Worm (Caenorhabditis elegans) whole organism, L1 larva: Measurements from ENCODE around the gene T14B1.1.
A peak's percentile ranks its signal among the peaks of the same experiment; 100 is the strongest.
"Not testable (repeated sequence)": the region's sequence is repeated elsewhere in the genome, so short reads cannot be mapped to it uniquely, and the experiment has no call there.

Experiments
- C16A3.4 ChIP-seq: fragments of 150-350 bp; optimal IDR thresholded peaks from 2 replicates; lab custom pipeline; 2014; ENCODE audit warnings: missing biosample characterization, missing genetic modification characterization
- C34B4.2 ChIP-seq: sonication (generic microtip); optimal IDR thresholded peaks from 2 replicates; lab custom pipeline; 2017; ENCODE audit warnings: mild to moderate bottlenecking, missing genetic modification characterization, missing compliant biosample characterization
- alr-1 ChIP-seq: fragments of 200-800 bp; sonication (Bioruptor generic); optimal IDR thresholded peaks from 2 replicates; lab custom pipeline; 2018; ENCODE audit warnings: borderline replicate concordance, mild to moderate bottlenecking, missing genetic modification characterization, missing compliant biosample characterization
- ama-1 ChIP-seq: fragments of 150-350 bp; optimal IDR thresholded peaks from 2 replicates; lab custom pipeline; 2014
- blmp-1 ChIP-seq: fragments of 150-350 bp; optimal IDR thresholded peaks from 2 replicates; lab custom pipeline; 2014; ENCODE audit warnings: missing biosample characterization, missing genetic modification characterization
- ceh-8 ChIP-seq: fragments of 200-800 bp; sonication (Bioruptor generic); optimal IDR thresholded peaks from 2 replicates; lab custom pipeline; 2018; ENCODE audit warnings: mild to moderate bottlenecking, missing genetic modification characterization, moderate library complexity, missing compliant biosample characterization
- ceh-90 ChIP-seq: sonication (generic microtip); optimal IDR thresholded peaks from 2 replicates; lab custom pipeline; 2016; ENCODE audit warnings: missing genetic modification characterization, missing compliant biosample characterization
- ces-1 ChIP-seq: fragments of 150-350 bp; optimal IDR thresholded peaks from 2 replicates; lab custom pipeline; 2014; ENCODE audit warnings: missing biosample characterization, missing genetic modification reagents, missing genetic modification characterization
- efl-3 ChIP-seq: fragments of 200-800 bp; sonication (Bioruptor generic); optimal IDR thresholded peaks from 2 replicates; lab custom pipeline; 2018; ENCODE audit warnings: mild to moderate bottlenecking, missing genetic modification characterization, missing compliant biosample characterization
- elt-2 ChIP-seq: sonication (generic microtip); optimal IDR thresholded peaks from 2 replicates; lab custom pipeline; 2016; ENCODE audit warnings: missing genetic modification characterization, mild to moderate bottlenecking, inconsistent platforms, missing compliant biosample characterization, missing genetic modification reagents
- fkh-10 ChIP-seq: sonication (generic microtip); optimal IDR thresholded peaks from 2 replicates; lab custom pipeline; 2017; ENCODE audit warnings: missing biosample characterization, missing genetic modification reagents, missing genetic modification characterization
- fkh-8 ChIP-seq: sonication (generic microtip); optimal IDR thresholded peaks from 2 replicates; lab custom pipeline; 2016; ENCODE audit warnings: mild to moderate bottlenecking, missing genetic modification characterization, missing compliant biosample characterization
- fos-1 ChIP-seq: fragments of 150-350 bp; optimal IDR thresholded peaks from 2 replicates; lab custom pipeline; 2014; ENCODE audit warnings: missing biosample characterization, missing genetic modification characterization
- hlh-17 ChIP-seq: fragments of 200-800 bp; sonication (Bioruptor generic); optimal IDR thresholded peaks from 2 replicates; lab custom pipeline; 2018; ENCODE audit warnings: missing genetic modification characterization, mild to moderate bottlenecking, missing compliant biosample characterization, moderate library complexity, borderline replicate concordance
- lin-15B ChIP-seq: fragments of 150-350 bp; sonication (generic microtip); optimal IDR thresholded peaks from 3 replicates; lab custom pipeline; 2014; ENCODE audit warnings: missing biosample characterization, missing genetic modification characterization
- lin-35 ChIP-seq, 2 experiments: fragments of 150-350 bp; optimal IDR thresholded peaks; 2 replicates each; lab custom pipeline; 2014; ENCODE audit warnings: missing biosample characterization in 2 of 2, missing genetic modification characterization in 2 of 2, missing genetic modification reagents in 2 of 2
- mdl-1 ChIP-seq, 2 experiments: fragments of 150-350 bp; optimal IDR thresholded peaks; 2 replicates each; lab custom pipeline; 2014 to 2017; ENCODE audit warnings: missing biosample characterization in 2 of 2, missing genetic modification characterization in 2 of 2, inconsistent platforms in 1 of 2
- nhr-19 ChIP-seq: fragments of 200-800 bp; sonication (Bioruptor generic); conservative IDR thresholded peaks from 2 replicates; pipeline ENCODE4 v1.3.6; 2022; ENCODE audit warnings: missing genetic modification characterization, missing compliant biosample characterization
- nhr-47 ChIP-seq: sonication (generic microtip); optimal IDR thresholded peaks from 2 replicates; lab custom pipeline; 2016; ENCODE audit warnings: mild to moderate bottlenecking, missing genetic modification characterization, moderate library complexity, missing compliant biosample characterization
- nhr-71 ChIP-seq: sonication (generic microtip); optimal IDR thresholded peaks from 2 replicates; lab custom pipeline; 2016; ENCODE audit warnings: mild to moderate bottlenecking, missing genetic modification characterization, moderate library complexity, missing compliant biosample characterization
- nhr-76 ChIP-seq: sonication (generic microtip); optimal IDR thresholded peaks from 2 replicates; lab custom pipeline; 2017; ENCODE audit warnings: missing biosample characterization, missing genetic modification characterization
- nhr-77 ChIP-seq: fragments of 150-350 bp; optimal IDR thresholded peaks from 2 replicates; lab custom pipeline; 2014; ENCODE audit warnings: missing biosample characterization, missing genetic modification characterization
- nhr-85 ChIP-seq: sonication (generic microtip); peaks from one replicate; lab custom pipeline; 2016; ENCODE audit warnings: missing genetic modification characterization, inconsistent platforms, missing compliant biosample characterization
- nhr-90 ChIP-seq: sonication (generic microtip); optimal IDR thresholded peaks from 2 replicates; lab custom pipeline; 2016; ENCODE audit warnings: mild to moderate bottlenecking, missing genetic modification characterization, missing compliant biosample characterization; ENCODE audit not compliant: poor library complexity
- rnt-1 ChIP-seq: sonication (generic microtip); optimal IDR thresholded peaks from 2 replicates; lab custom pipeline; 2016; ENCODE audit warnings: mild to moderate bottlenecking, missing genetic modification characterization, moderate library complexity, missing compliant biosample characterization
- snpc-4 ChIP-seq: fragments of 150-350 bp; optimal IDR thresholded peaks from 2 replicates; lab custom pipeline; 2014; ENCODE audit warnings: missing biosample characterization, missing genetic modification characterization
- snu-23 ChIP-seq: sonication (generic microtip); optimal IDR thresholded peaks from 2 replicates; lab custom pipeline; 2016; ENCODE audit warnings: missing genetic modification characterization, missing compliant biosample characterization
- sox-4 ChIP-seq: sonication (generic microtip); optimal IDR thresholded peaks from 2 replicates; lab custom pipeline; 2016; ENCODE audit warnings: missing genetic modification characterization, missing compliant biosample characterization
- sup-37 ChIP-seq: fragments of 200-800 bp; sonication (Bioruptor generic); optimal IDR thresholded peaks from 2 replicates; lab custom pipeline; 2018; ENCODE audit warnings: mild to moderate bottlenecking, missing genetic modification characterization, missing compliant biosample characterization
- swsn-7 ChIP-seq: sonication (generic microtip); optimal IDR thresholded peaks from 2 replicates; lab custom pipeline; 2016; ENCODE audit warnings: missing genetic modification characterization, missing compliant biosample characterization
- tbx-2 ChIP-seq: sonication (generic microtip); optimal IDR thresholded peaks from 2 replicates; lab custom pipeline; 2016; ENCODE audit warnings: missing genetic modification characterization, missing compliant biosample characterization
- tlp-1 ChIP-seq: fragments of 150-350 bp; optimal IDR thresholded peaks from 2 replicates; lab custom pipeline; 2014; ENCODE audit warnings: missing biosample characterization, missing genetic modification characterization
- unc-86 ChIP-seq: sonication (generic microtip); optimal IDR thresholded peaks from 2 replicates; lab custom pipeline; 2016; ENCODE audit warnings: missing genetic modification characterization, missing compliant biosample characterization
- vab-15 ChIP-seq: sonication (generic microtip); optimal IDR thresholded peaks from 2 replicates; lab custom pipeline; 2017; ENCODE audit warnings: missing genotype, mild to moderate bottlenecking, missing genetic modification characterization, missing compliant biosample characterization
- zag-1 ChIP-seq: fragments of 150-350 bp; optimal IDR thresholded peaks from 2 replicates; lab custom pipeline; 2014; ENCODE audit warnings: missing biosample characterization, missing genetic modification characterization
- zip-4 ChIP-seq: fragments of 200-800 bp; sonication (Bioruptor generic); optimal IDR thresholded peaks from 2 replicates; lab custom pipeline; 2018; ENCODE audit warnings: mild to moderate bottlenecking, missing genetic modification characterization, moderate library complexity, missing compliant biosample characterization
- ztf-4 ChIP-seq: fragments of 150-350 bp; optimal IDR thresholded peaks from 2 replicates; lab custom pipeline; 2014; ENCODE audit warnings: missing biosample characterization, missing genetic modification characterization

The T14B1.1 gene

DNA sequence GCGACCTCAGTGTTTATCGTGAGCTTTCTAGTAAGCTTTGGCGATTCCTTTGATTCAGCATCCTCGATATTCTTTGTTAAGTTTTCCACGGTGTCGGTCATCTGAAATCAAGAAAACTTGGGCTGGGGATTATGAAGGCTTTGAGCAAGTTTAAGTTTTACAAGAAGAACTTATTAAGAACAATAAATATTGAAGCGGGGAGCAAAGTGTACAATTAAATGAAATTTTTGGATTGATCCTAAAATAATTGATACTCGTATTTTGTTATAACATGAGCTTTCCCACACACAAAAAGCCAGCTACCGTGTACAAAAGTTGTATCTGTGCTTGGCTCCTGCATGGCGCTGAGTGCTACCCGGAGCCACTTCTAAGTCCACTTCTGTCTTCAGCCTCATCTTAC lies 33.6 kb downstream of the T14B1.1 start, which contains the start of gene F34H10.3:
F34H10.3 (minus strand) TSS at position 101 of the 400 bp plus-strand sequence.
- no peak for TF ChIP-seq ztf-4
- no peak for TF ChIP-seq unc-86 (tag; lab: Kevin White, UChicago)
- TF ChIP-seq sup-37 (GFP tag; lab: Kevin White, UChicago): no peak
- TF ChIP-seq C34B4.2: no peak
- TF ChIP-seq nhr-76 (tag; lab: Kevin White, UChicago): no peak
- TF ChIP-seq lin-15B (tag; lab: Kevin White, UChicago): no peak

ce11 chrX:9629552-9629951 lies 39.0 kb downstream of the T14B1.1 start:
- TF ChIP-seq zag-1: no peak
- no peak for TF ChIP-seq zip-4 (GFP tag; lab: Kevin White, UChicago)
- no peak for TF ChIP-seq tbx-2 (tag; lab: Kevin White, UChicago)
- no peak for TF ChIP-seq vab-15
- no peak for TF ChIP-seq ztf-4
- no peak for TF ChIP-seq sup-37 (GFP tag; lab: Kevin White, UChicago)
- no peak for TF ChIP-seq swsn-7
- TF ChIP-seq efl-3: no peak
- TF ChIP-seq sox-4 (tag; lab: Kevin White, UChicago): no peak
- no peak for TF ChIP-seq tlp-1 (tag; lab: Kevin White, UChicago)
- TF ChIP-seq nhr-90 (tag; lab: Kevin White, UChicago): no peak
- peak; percentile 10 for TF ChIP-seq blmp-1 (tag; lab: Kevin White, UChicago)
- no peak for TF ChIP-seq snpc-4 (tag; lab: Kevin White, UChicago)
- TF ChIP-seq fos-1 (tag; lab: Kevin White, UChicago): no peak
- TF ChIP-seq nhr-71 (tag; lab: Kevin White, UChicago): peak; percentile 25
- peak; percentile 72 for TF ChIP-seq ceh-8
- TF ChIP-seq ceh-90: no peak
- no peak for TF ChIP-seq snu-23 (GFP tag; lab: Kevin White, UChicago)
- no peak for TF ChIP-seq mdl-1 (tag; optimal IDR thresholded peaks at IDR 0.05; lab: Kevin White, UChicago)
- peak; percentile 66 for TF ChIP-seq fkh-8
- no peak for TF ChIP-seq alr-1 (tag; lab: Kevin White, UChicago)
- no peak for TF ChIP-seq nhr-77
- TF ChIP-seq C16A3.4 (tag; lab: Kevin White, UChicago): no peak

- TF ChIP-seq nhr-76 (tag; lab: Kevin White, UChicago); ama-1 (lab: Kevin White, UChicago); fkh-10: not testable (repeated sequence)
Measured at ce11 chrX:9625824-9626223, 42.7 kb downstream of the T14B1.1 start, which contains the start of gene F34H10.1. Gene F34H10.1, plus strand, starts transcription at chrX:9626124.

- peak; percentile 6 for TF ChIP-seq nhr-71 (tag; lab: Kevin White, UChicago)
- TF ChIP-seq lin-35 (GFP tag; optimal IDR thresholded peaks at IDR 0.05; lab: Kevin White, UChicago): peak in 1 of 2 experiments; percentile 39
- peak; percentile 36 for TF ChIP-seq rnt-1 (tag; lab: Kevin White, UChicago)
- TF ChIP-seq nhr-47 (tag; lab: Kevin White, UChicago): peak; percentile 39
- TF ChIP-seq elt-2 (tag; lab: Kevin White, UChicago): no peak
- TF ChIP-seq nhr-19 (GFP tag; lab: Robert Waterston, UW): 0 out of 2 replicates have a peak, but pooled peaks have one; percentile 9
- peak; percentile 20 for TF ChIP-seq nhr-90 (tag; lab: Kevin White, UChicago)
- no peak for TF ChIP-seq nhr-85 (tag; lab: Kevin White, UChicago)
- peak; percentile 27 for TF ChIP-seq snu-23 (GFP tag; lab: Kevin White, UChicago)
- no peak for TF ChIP-seq hlh-17 (GFP tag; lab: Kevin White, UChicago)
- TF ChIP-seq ces-1 (GFP tag; lab: Kevin White, UChicago): no peak
- TF ChIP-seq, all 84 proteins: peak for 7
Measured at ce11 chrX:9622609-9623008, 45.9 kb downstream of the T14B1.1 start.
